Worm (Caenorhabditis elegans): ENCODE measurements around the gene mdt-30.

DNA sequence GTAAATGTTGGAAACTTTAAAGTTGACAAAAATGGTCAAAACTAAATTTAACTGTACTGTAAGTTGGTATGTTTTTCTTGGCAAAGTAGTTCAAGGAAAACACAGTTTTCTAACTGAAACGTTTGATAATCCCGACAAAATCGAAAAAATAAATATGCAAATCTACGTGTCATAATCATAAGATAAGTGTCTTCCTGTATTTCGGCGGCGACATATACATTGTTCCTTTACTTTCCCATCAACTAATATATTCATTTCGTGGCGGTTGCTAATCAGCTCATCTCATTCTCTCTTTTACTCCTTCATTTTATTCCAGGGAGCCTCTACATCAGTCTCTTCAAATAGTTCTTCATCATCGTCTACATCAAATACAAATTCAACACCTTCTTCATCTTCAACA lies 40.0 kb upstream of the mdt-30 start:
- TF ChIP-seq mep-1 (tag; optimal IDR thresholded peaks at IDR 0.05) (no peak), snpc-4 (tag; optimal IDR thresholded peaks at IDR 0.05) (no peak), ceh-43 (GFP tag; optimal IDR thresholded peaks at IDR 0.05) (no peak), ceh-39 (tag; optimal IDR thresholded peaks at IDR 0.05) (no peak), tbx-8 (GFP tag; optimal IDR thresholded peaks at IDR 0.05) (no peak), unc-62 (GFP tag; optimal IDR thresholded peaks at IDR 0.05) (no peak), nhr-237 (tag; optimal IDR thresholded peaks at IDR 0.05) (no peak), elt-3 (tag; optimal IDR thresholded peaks at IDR 0.05) (no peak), nhr-28 (tag; optimal IDR thresholded peaks at IDR 0.05) (no peak)

Data from whole organism, mixed stage, embryonic.